Worm (Caenorhabditis elegans) whole organism, young adult: ENCODE results near the gene lin-14.

ENCODE experiments used
- B0019.2 ChIP-seq: fragments of 200-800 bp; sonication (Bioruptor generic); conservative IDR thresholded peaks from 2 replicates; pipeline ENCODE4 v1.3.6; 2022; ENCODE audit warnings: missing genetic modification reagents, missing genetic modification characterization, missing compliant biosample characterization
- B0261.1 ChIP-seq: sonication (generic microtip); optimal IDR thresholded peaks from 2 replicates; lab custom pipeline; 2016; ENCODE audit warnings: mild to moderate bottlenecking, missing genetic modification characterization, moderate library complexity, missing compliant biosample characterization
- B0336.3 ChIP-seq: fragments of 200-800 bp; sonication (Bioruptor generic); IDR thresholded peaks from 2 replicates; pipeline ENCODE4 v1.3.6; 2022; ENCODE audit warnings: missing genetic modification characterization, missing compliant biosample characterization
- F57C9.4 ChIP-seq: sonication (generic microtip); optimal IDR thresholded peaks from 2 replicates; lab custom pipeline; 2017; ENCODE audit warnings: mild to moderate bottlenecking, missing genetic modification characterization, missing compliant biosample characterization
- K12H6.12 ChIP-seq: fragments of 200-800 bp; sonication (Bioruptor generic); optimal IDR thresholded peaks from 2 replicates; lab custom pipeline; 2018; ENCODE audit warnings: mild to moderate bottlenecking, missing genetic modification characterization, missing compliant biosample characterization
- Y53F4B.3 ChIP-seq: fragments of 200-800 bp; sonication (Bioruptor generic); IDR thresholded peaks from 2 replicates; pipeline ENCODE4 v1.3.6; 2022; ENCODE audit warnings: missing genetic modification reagents, missing genetic modification characterization, missing compliant biosample characterization
- ZK185.1 ChIP-seq: sonication (generic microtip); optimal IDR thresholded peaks from 2 replicates; lab custom pipeline; 2016; ENCODE audit warnings: mild to moderate bottlenecking, missing genetic modification characterization, missing compliant biosample characterization; ENCODE audit not compliant: poor library complexity, severe bottlenecking
- akir-1 ChIP-seq: fragments of 200-800 bp; sonication (Bioruptor generic); optimal IDR thresholded peaks from 2 replicates; lab custom pipeline; 2018; ENCODE audit warnings: mild to moderate bottlenecking, missing genetic modification characterization, moderate library complexity, missing compliant biosample characterization
- aptf-2 ChIP-seq: fragments of 200-800 bp; sonication (Bioruptor generic); conservative IDR thresholded peaks from 2 replicates; pipeline ENCODE4 v1.3.6; 2022; ENCODE audit warnings: missing genetic modification reagents, missing genetic modification characterization, missing compliant biosample characterization
- athp-1 ChIP-seq: sonication (generic microtip); optimal IDR thresholded peaks from 2 replicates; lab custom pipeline; 2017; ENCODE audit warnings: mild to moderate bottlenecking, missing genetic modification characterization, missing compliant biosample characterization
- attf-5 ChIP-seq: fragments of 200-800 bp; sonication (Bioruptor generic); optimal IDR thresholded peaks from 2 replicates; lab custom pipeline; 2018; ENCODE audit warnings: mild to moderate bottlenecking, missing genetic modification characterization, missing compliant biosample characterization
- bed-1 ChIP-seq: fragments of 200-800 bp; sonication (Bioruptor generic); IDR thresholded peaks from 2 replicates; pipeline ENCODE4 v1.3.6; 2022; ENCODE audit warnings: missing genetic modification reagents, missing genetic modification characterization, missing compliant biosample characterization
- cebp-2 ChIP-seq: fragments of 200-800 bp; sonication (Bioruptor generic); IDR thresholded peaks from 2 replicates; pipeline ENCODE4 v1.3.6; 2022; ENCODE audit warnings: missing genetic modification characterization, missing compliant biosample characterization
- ceh-100 ChIP-seq: fragments of 200-800 bp; sonication (Bioruptor generic); IDR thresholded peaks from 2 replicates; pipeline ENCODE4 v1.3.6; 2022; ENCODE audit warnings: missing genetic modification reagents, missing genetic modification characterization, missing compliant biosample characterization
- ceh-27 ChIP-seq: fragments of 200-800 bp; sonication (Bioruptor generic); optimal IDR thresholded peaks from 2 replicates; lab custom pipeline; 2018; ENCODE audit warnings: mild to moderate bottlenecking, missing genetic modification characterization, moderate library complexity, missing compliant biosample characterization
- ceh-58 ChIP-seq: fragments of 200-800 bp; sonication (Bioruptor generic); IDR thresholded peaks from 2 replicates; pipeline ENCODE4 v1.3.6; 2022; ENCODE audit warnings: missing genetic modification characterization, missing compliant biosample characterization
- chd-7 ChIP-seq: sonication (generic microtip); optimal IDR thresholded peaks from 2 replicates; lab custom pipeline; 2016; ENCODE audit warnings: mild to moderate bottlenecking, missing genetic modification characterization, moderate library complexity, missing compliant biosample characterization
- dox-1 ChIP-seq: fragments of 200-800 bp; sonication (Bioruptor generic); IDR thresholded peaks from 2 replicates; pipeline ENCODE4 v1.3.6; 2022; ENCODE audit warnings: missing genetic modification reagents, missing genetic modification characterization, missing compliant biosample characterization
- dpl-1 ChIP-seq: fragments of 150-350 bp; optimal IDR thresholded peaks from 2 replicates; lab custom pipeline; 2014; ENCODE audit warnings: missing biosample characterization, missing genetic modification reagents, missing genetic modification characterization
- egl-18 ChIP-seq: fragments of 200-800 bp; sonication (Bioruptor generic); IDR thresholded peaks from 2 replicates; pipeline ENCODE4 v1.3.6; 2022; ENCODE audit warnings: missing genetic modification reagents, missing genetic modification characterization, missing compliant biosample characterization
- fkh-3 ChIP-seq: sonication (generic microtip); optimal IDR thresholded peaks from 2 replicates; lab custom pipeline; 2016; ENCODE audit warnings: mild to moderate bottlenecking, missing genetic modification characterization, missing compliant biosample characterization
- hlh-12 ChIP-seq: sonication (generic microtip); optimal IDR thresholded peaks from 2 replicates; lab custom pipeline; 2016; ENCODE audit warnings: missing genetic modification characterization, missing compliant biosample characterization
- hrde-1 ChIP-seq: sonication (generic microtip); optimal IDR thresholded peaks from 2 replicates; lab custom pipeline; 2016; ENCODE audit warnings: missing genetic modification characterization, mild to moderate bottlenecking, missing compliant biosample characterization, moderate library complexity, missing genotype, missing genetic modification reagents, borderline replicate concordance
- hsf-1 ChIP-seq: fragments of 200-800 bp; sonication (Bioruptor generic); IDR thresholded peaks from 2 replicates; pipeline ENCODE4 v1.3.6; 2022; ENCODE audit warnings: missing genetic modification reagents, missing genetic modification characterization, missing compliant biosample characterization
- lag-1 ChIP-seq: fragments of 200-800 bp; sonication (Bioruptor generic); IDR thresholded peaks from 2 replicates; pipeline ENCODE4 v1.3.6; 2022; ENCODE audit warnings: missing genetic modification reagents, missing genetic modification characterization, missing compliant biosample characterization
- let-607 ChIP-seq, 2 experiments: fragments of 200-800 bp in 1 of 2; sonication (Bioruptor generic) in 1 of 2; sonication (generic microtip) in 1 of 2; optimal IDR thresholded peaks; 2 replicates each; lab custom pipeline; 2016 to 2018; ENCODE audit warnings: mild to moderate bottlenecking in 2 of 2, missing compliant biosample characterization in 2 of 2, missing genetic modification characterization in 2 of 2, moderate library complexity in 2 of 2, missing genotype in 1 of 2
- lir-1 ChIP-seq: fragments of 200-800 bp; sonication (Bioruptor generic); conservative IDR thresholded peaks from 2 replicates; pipeline ENCODE4 v1.3.6; 2022; ENCODE audit warnings: missing genetic modification reagents, missing genetic modification characterization, missing compliant biosample characterization
- lsl-1 ChIP-seq: fragments of 200-800 bp; sonication (Bioruptor generic); optimal IDR thresholded peaks from 2 replicates; lab custom pipeline; 2018; ENCODE audit warnings: mild to moderate bottlenecking, missing genetic modification characterization, moderate library complexity, missing compliant biosample characterization
- madf-3 ChIP-seq: fragments of 200-800 bp; sonication (Bioruptor generic); IDR thresholded peaks from 2 replicates; pipeline ENCODE4 v1.3.6; 2022; ENCODE audit warnings: missing genetic modification reagents, missing genetic modification characterization, missing compliant biosample characterization
- mcd-1 ChIP-seq: fragments of 200-800 bp; sonication (Bioruptor generic); IDR thresholded peaks from 2 replicates; pipeline ENCODE4 v1.3.6; 2022; ENCODE audit warnings: missing genetic modification reagents, missing genetic modification characterization, missing compliant biosample characterization
- mes-4 ChIP-seq: sonication (generic microtip); optimal IDR thresholded peaks from 2 replicates; lab custom pipeline; 2016; ENCODE audit warnings: missing genotype, missing genetic modification characterization, missing compliant biosample characterization
- nfya-2 ChIP-seq: fragments of 200-800 bp; sonication (Bioruptor generic); IDR thresholded peaks from 2 replicates; pipeline ENCODE4 v1.3.6; 2022; ENCODE audit warnings: missing genetic modification reagents, missing genetic modification characterization, missing compliant biosample characterization
- nhr-179 ChIP-seq: sonication (generic microtip); optimal IDR thresholded peaks from 2 replicates; lab custom pipeline; 2016; ENCODE audit warnings: mild to moderate bottlenecking, missing genetic modification characterization, missing compliant biosample characterization
- nhr-80 ChIP-seq: sonication (generic microtip); optimal IDR thresholded peaks from 2 replicates; lab custom pipeline; 2016; ENCODE audit warnings: missing genetic modification characterization, missing compliant biosample characterization
- pbrm-1 ChIP-seq: fragments of 200-800 bp; sonication (Bioruptor generic); IDR thresholded peaks from 2 replicates; pipeline ENCODE4 v1.3.6; 2022; ENCODE audit warnings: missing genetic modification reagents, missing genetic modification characterization, missing compliant biosample characterization
- repo-1 ChIP-seq: sonication (generic microtip); optimal IDR thresholded peaks from 2 replicates; lab custom pipeline; 2017; ENCODE audit warnings: mild to moderate bottlenecking, missing genetic modification characterization, missing compliant biosample characterization
- sdz-38 ChIP-seq: sonication (generic microtip); optimal IDR thresholded peaks from 2 replicates; lab custom pipeline; 2016; ENCODE audit warnings: missing genotype, missing genetic modification characterization, missing compliant biosample characterization
- sea-2 ChIP-seq: fragments of 200-800 bp; sonication (Bioruptor generic); IDR thresholded peaks from 2 replicates; pipeline ENCODE4 v1.3.6; 2022; ENCODE audit warnings: missing genetic modification characterization, missing compliant biosample characterization
- snpc-1.1 ChIP-seq: sonication (generic microtip); optimal IDR thresholded peaks from 2 replicates; lab custom pipeline; 2017; ENCODE audit warnings: missing genetic modification characterization, mild to moderate bottlenecking, missing compliant biosample characterization, antibody characterized with exemption, moderate library complexity, missing genotype, missing genetic modification reagents; ENCODE audit not compliant: insufficient read depth
- zfh-2 ChIP-seq: fragments of 200-800 bp; sonication (Bioruptor generic); conservative IDR thresholded peaks from 2 replicates; pipeline ENCODE4 v1.3.6; 2022; ENCODE audit warnings: missing genetic modification reagents, missing genetic modification characterization, missing compliant biosample characterization
- ztf-26 ChIP-seq: sonication (generic microtip); optimal IDR thresholded peaks from 2 replicates; lab custom pipeline; 2017; ENCODE audit warnings: missing genetic modification characterization, missing compliant biosample characterization
- ztf-6 ChIP-seq: fragments of 200-800 bp; sonication (Bioruptor generic); IDR thresholded peaks from 2 replicates; pipeline ENCODE4 v1.3.6; 2022; ENCODE audit warnings: missing genetic modification reagents, missing genetic modification characterization, missing compliant biosample characterization

Gene lin-14

ce11 chrX:11489830-11490229 is 24.5 kb downstream of the lin-14 start, which contains the start of gene spp-21:
TSS of gene spp-21 (plus strand) at chrX:11490130.
- TF ChIP-seq madf-3 (GFP tag; lab: Robert Waterston, UW) (no peak), ceh-100 (GFP tag; lab: Robert Waterston, UW) (no peak), sdz-38 (tag; lab: Kevin White, UChicago) (no peak)

ce11 chrX:11491835-11492234 is 26.5 kb downstream of the lin-14 start:
- TF ChIP-seq repo-1 (tag; lab: Kevin White, UChicago) (no peak), cebp-2 (no peak), lag-1 (GFP tag; lab: Robert Waterston, UW) (no peak), fkh-3 (no peak), snpc-1.1 (tag; lab: Kevin White, UChicago) (no peak), lir-1 (GFP tag; lab: Robert Waterston, UW) (no peak), nhr-80 (no peak), dpl-1 (GFP tag; lab: Kevin White, UChicago) (no peak), pbrm-1 (no peak), ZK185.1 (tag; lab: Kevin White, UChicago) (no peak), ceh-100 (GFP tag; lab: Robert Waterston, UW) (no peak)

- TF ChIP-seq attf-5 (GFP tag; lab: Kevin White, UChicago), result no peak
- no peak for TF ChIP-seq dox-1
- TF ChIP-seq nhr-80, result peak; percentile 24
- no peak for TF ChIP-seq sdz-38 (tag; lab: Kevin White, UChicago)
- no peak for TF ChIP-seq bed-1 (GFP tag; lab: Robert Waterston, UW)
Observed at ce11 chrX:11498871-11499270, 33.5 kb downstream of the lin-14 start.

ce11 chrX:11499738-11500137 is 34.4 kb downstream of the lin-14 start, which contains the start of gene T25C12.3:
TSS of gene T25C12.3 (minus strand) at chrX:11499999.
- TF ChIP-seq K12H6.12 (tag; lab: Kevin White, UChicago) (no peak), ceh-58 (GFP tag; lab: Robert Waterston, UW) (no peak), dox-1 (0 out of 2 replicates have a peak, but pooled peaks have one; percentile 28), Y53F4B.3 (no peak), aptf-2 (GFP tag; lab: Robert Waterston, UW) (no peak), mcd-1 (GFP tag; lab: Robert Waterston, UW) (no peak), nfya-2 (no peak), B0019.2 (GFP tag; lab: Robert Waterston, UW) (no peak), nhr-80 (peak; percentile 85), athp-1 (no peak), egl-18 (no peak), chd-7 (no peak), nhr-179 (tag; lab: Kevin White, UChicago) (no peak)

- TF ChIP-seq nhr-80 (peak; percentile 47), let-607 (tag; optimal IDR thresholded peaks at IDR 0.05; lab: Kevin White, UChicago) (peak in 1 of 2 experiments; percentile 21), zfh-2 (no peak), ztf-26 (tag; lab: Kevin White, UChicago) (no peak), attf-5 (GFP tag; lab: Kevin White, UChicago) (no peak), sea-2 (GFP tag; lab: Robert Waterston, UW) (no peak), sdz-38 (tag; lab: Kevin White, UChicago) (no peak)
Observed at ce11 chrX:11500589-11500988, 35.2 kb downstream of the lin-14 start.

- TF ChIP-seq aptf-2 (GFP tag; lab: Robert Waterston, UW), result no peak
- TF ChIP-seq akir-1 (GFP tag; lab: Kevin White, UChicago), result no peak
- no peak for TF ChIP-seq lsl-1 (GFP tag; lab: Kevin White, UChicago)
- TF ChIP-seq ztf-6 (GFP tag; lab: Robert Waterston, UW), result no peak
- no peak for TF ChIP-seq ceh-27 (GFP tag; lab: Kevin White, UChicago)
- TF ChIP-seq F57C9.4 (tag; lab: Kevin White, UChicago), result no peak
- TF ChIP-seq B0261.1, result no peak
- no peak for TF ChIP-seq mes-4 (tag; lab: Kevin White, UChicago)
- TF ChIP-seq hlh-12 (tag; lab: Kevin White, UChicago), result no peak
- TF ChIP-seq hrde-1 (tag; lab: Kevin White, UChicago), result no peak
- TF ChIP-seq hsf-1 (GFP tag; lab: Robert Waterston, UW), result no peak
- no peak for TF ChIP-seq ZK185.1 (tag; lab: Kevin White, UChicago)
- no peak for TF ChIP-seq B0336.3 (GFP tag; lab: Robert Waterston, UW)
Observed at ce11 chrX:11501967-11502366, 36.6 kb downstream of the lin-14 start, which contains the start of gene F29G6.1. TSS of gene F29G6.1 (plus strand) at chrX:11502267.
